Worm (Caenorhabditis elegans) whole organism, L4 larva: ENCODE measurements around the gene F18E9.7.

Source experiments
- D1046.2 ChIP-seq: fragments of 200-800 bp; sonication (Bioruptor generic); IDR thresholded peaks from 2 replicates; pipeline ENCODE4 v1.3.6; 2022; ENCODE audit warnings: missing genetic modification characterization, missing compliant biosample characterization
- F49E8.2 ChIP-seq: sonication (generic microtip); optimal IDR thresholded peaks from 2 replicates; lab custom pipeline; 2016; ENCODE audit warnings: missing compliant biosample characterization, mild to moderate bottlenecking, missing genetic modification characterization, borderline replicate concordance
- R02D3.7 ChIP-seq: fragments of 150-350 bp; sonication (generic microtip); optimal IDR thresholded peaks from 3 replicates; lab custom pipeline; 2014; ENCODE audit warnings: missing biosample characterization, missing genetic modification characterization
- T20F7.1 ChIP-seq: fragments of 200-800 bp; sonication (Bioruptor generic); optimal IDR thresholded peaks from 2 replicates; lab custom pipeline; 2018; ENCODE audit warnings: mild to moderate bottlenecking, missing genetic modification characterization, missing compliant biosample characterization
- Y48G9A.11 ChIP-seq: fragments of 200-800 bp; sonication (Bioruptor generic); IDR thresholded peaks from 2 replicates; pipeline ENCODE4 v1.3.6; 2022; ENCODE audit warnings: missing genetic modification reagents, missing genetic modification characterization, missing compliant biosample characterization
- ZK546.5 ChIP-seq, 2 experiments: sonication (generic microtip); optimal IDR thresholded peaks; 2 replicates each; lab custom pipeline; 2017; ENCODE audit warnings: missing biosample characterization in 2 of 2, missing genetic modification characterization in 2 of 2
- aha-1 ChIP-seq: fragments of 150-350 bp; peaks from one replicate; lab custom pipeline; 2014; ENCODE audit warnings: missing biosample characterization, missing genetic modification characterization
- aly-2 ChIP-seq: sonication (generic microtip); optimal IDR thresholded peaks from 2 replicates; lab custom pipeline; 2018; ENCODE audit warnings: missing biosample characterization, missing genetic modification characterization
- ama-1 ChIP-seq: fragments of 150-350 bp; optimal IDR thresholded peaks from 2 replicates; lab custom pipeline; 2014; ENCODE audit warnings: inconsistent platforms, mixed read lengths
- attf-4 ChIP-seq: sonication (generic microtip); optimal IDR thresholded peaks from 3 replicates; lab custom pipeline; 2017; ENCODE audit warnings: missing biosample characterization, missing genetic modification characterization
- ceh-20 ChIP-seq: fragments of 200-800 bp; sonication (Bioruptor generic); IDR thresholded peaks from 2 replicates; pipeline ENCODE4 v1.3.6; 2022; ENCODE audit warnings: missing genetic modification reagents, missing genetic modification characterization, missing compliant biosample characterization
- ceh-28 ChIP-seq: fragments of 150-350 bp; optimal IDR thresholded peaks from 2 replicates; lab custom pipeline; 2014; ENCODE audit warnings: missing biosample characterization, missing genetic modification reagents, missing genetic modification characterization
- ceh-62 ChIP-seq: sonication (generic microtip); optimal IDR thresholded peaks from 2 replicates; lab custom pipeline; 2017; ENCODE audit warnings: missing biosample characterization, missing genetic modification characterization
- ceh-82 ChIP-seq: sonication (generic microtip); optimal IDR thresholded peaks from 2 replicates; lab custom pipeline; 2017; ENCODE audit warnings: missing biosample characterization, missing genetic modification characterization
- ctbp-1 ChIP-seq: fragments of 200-800 bp; sonication (Bioruptor generic); IDR thresholded peaks from 2 replicates; pipeline ENCODE4 v1.3.6; 2022; ENCODE audit warnings: missing genetic modification reagents, missing genetic modification characterization, missing compliant biosample characterization
- daf-12 ChIP-seq: fragments of 150-350 bp; optimal IDR thresholded peaks from 2 replicates; lab custom pipeline; 2014; ENCODE audit warnings: missing biosample characterization, missing genetic modification reagents, missing genetic modification characterization
- daf-19 ChIP-seq: fragments of 200-800 bp; sonication (Bioruptor generic); conservative IDR thresholded peaks from 2 replicates; pipeline ENCODE4 v1.3.6; 2022; ENCODE audit warnings: missing genetic modification characterization, missing compliant biosample characterization
- dmd-6 ChIP-seq: fragments of 200-800 bp; sonication (Bioruptor generic); IDR thresholded peaks from 2 replicates; pipeline ENCODE4 v1.3.6; 2022; ENCODE audit warnings: missing genetic modification reagents, missing genetic modification characterization, missing compliant biosample characterization
- dmd-9 ChIP-seq: fragments of 200-800 bp; sonication (Bioruptor generic); IDR thresholded peaks from 2 replicates; pipeline ENCODE4 v1.3.6; 2022; ENCODE audit warnings: missing genetic modification reagents, missing genetic modification characterization, missing compliant biosample characterization
- dpl-1 ChIP-seq: fragments of 150-350 bp; optimal IDR thresholded peaks from 2 replicates; lab custom pipeline; 2014; ENCODE audit warnings: missing biosample characterization, missing genetic modification reagents, missing genetic modification characterization
- egl-27 ChIP-seq: sonication (generic microtip); optimal IDR thresholded peaks from 3 replicates; lab custom pipeline; 2017; ENCODE audit warnings: missing biosample characterization, missing genetic modification reagents, missing genetic modification characterization
- egl-43 ChIP-seq: fragments of 200-800 bp; sonication (Bioruptor generic); IDR thresholded peaks from 2 replicates; pipeline ENCODE4 v1.3.6; 2022; ENCODE audit warnings: missing genetic modification reagents, missing genetic modification characterization, missing compliant biosample characterization
- fos-1 ChIP-seq: fragments of 150-350 bp; optimal IDR thresholded peaks from 2 replicates; lab custom pipeline; 2014; ENCODE audit warnings: missing biosample characterization, missing genetic modification characterization
- hif-1 ChIP-seq, 2 experiments: sonication (generic microtip); optimal IDR thresholded peaks; 2 replicates each; lab custom pipeline; 2016 to 2017; ENCODE audit warnings: missing compliant biosample characterization in 2 of 2, missing genetic modification characterization in 2 of 2, missing genetic modification reagents in 2 of 2, missing genotype in 2 of 2, mild to moderate bottlenecking in 1 of 2
- hmg-1.1 ChIP-seq: fragments of 200-800 bp; sonication (Bioruptor generic); IDR thresholded peaks from 2 replicates; pipeline ENCODE4 v1.3.6; 2022; ENCODE audit warnings: missing genetic modification reagents, missing genetic modification characterization, missing compliant biosample characterization
- lin-15B ChIP-seq: fragments of 150-350 bp; sonication (generic microtip); optimal IDR thresholded peaks from 3 replicates; lab custom pipeline; 2014; ENCODE audit warnings: missing biosample characterization, missing genetic modification characterization
- lin-29 ChIP-seq: fragments of 200-800 bp; sonication (Bioruptor generic); IDR thresholded peaks from 2 replicates; pipeline ENCODE4 v1.3.6; 2022; ENCODE audit warnings: missing genetic modification reagents, missing genetic modification characterization, missing compliant biosample characterization
- lin-38 ChIP-seq: fragments of 200-800 bp; sonication (Bioruptor generic); IDR thresholded peaks from 2 replicates; pipeline ENCODE4 v1.3.6; 2022; ENCODE audit warnings: missing genetic modification reagents, missing genetic modification characterization, missing compliant biosample characterization
- lir-3 ChIP-seq: sonication (generic microtip); optimal IDR thresholded peaks from 2 replicates; lab custom pipeline; 2016; ENCODE audit warnings: mild to moderate bottlenecking, missing genetic modification characterization, missing compliant biosample characterization
- lsy-2 ChIP-seq, 2 experiments: fragments of 150-350 bp in 1 of 2; sonication (generic microtip) in 1 of 2; optimal IDR thresholded peaks; 2 replicates each; lab custom pipeline; 2014 to 2017; ENCODE audit warnings: missing biosample characterization in 2 of 2, missing genetic modification characterization in 2 of 2
- madf-5 ChIP-seq, 2 experiments: fragments of 200-800 bp; sonication (Bioruptor generic); IDR thresholded peaks; 2 replicates each; pipeline ENCODE4 v1.3.6; 2022; ENCODE audit warnings: missing compliant biosample characterization in 2 of 2, missing genetic modification characterization in 2 of 2
- mdl-1 ChIP-seq, 2 experiments: fragments of 150-350 bp in 1 of 2; sonication (generic microtip) in 1 of 2; optimal IDR thresholded peaks; 2 replicates each; lab custom pipeline; 2014 to 2017; ENCODE audit warnings: missing biosample characterization in 2 of 2, missing genetic modification characterization in 2 of 2
- mep-1 ChIP-seq: fragments of 150-350 bp; sonication (generic microtip); optimal IDR thresholded peaks from 3 replicates; lab custom pipeline; 2014; ENCODE audit warnings: missing biosample characterization, missing genetic modification characterization
- mes-2 ChIP-seq: sonication (generic microtip); optimal IDR thresholded peaks from 2 replicates; lab custom pipeline; 2016; ENCODE audit warnings: missing genotype, mild to moderate bottlenecking, missing genetic modification characterization, missing compliant biosample characterization; ENCODE audit not compliant: poor library complexity, severe bottlenecking
- nhr-102 ChIP-seq: sonication (generic microtip); optimal IDR thresholded peaks from 2 replicates; lab custom pipeline; 2016; ENCODE audit warnings: mild to moderate bottlenecking, missing genetic modification characterization, moderate library complexity, missing compliant biosample characterization
- nhr-11 ChIP-seq: fragments of 150-350 bp; optimal IDR thresholded peaks from 2 replicates; lab custom pipeline; 2014; ENCODE audit warnings: missing biosample characterization, missing genetic modification characterization
- nhr-48 ChIP-seq: sonication (generic microtip); optimal IDR thresholded peaks from 2 replicates; lab custom pipeline; 2016; ENCODE audit warnings: mild to moderate bottlenecking, missing genetic modification characterization, missing compliant biosample characterization
- nhr-77 ChIP-seq: fragments of 150-350 bp; optimal IDR thresholded peaks from 2 replicates; lab custom pipeline; 2014; ENCODE audit warnings: missing biosample characterization, missing genetic modification characterization
- pha-4 ChIP-seq, 2 experiments: fragments of 150-350 bp in 1 of 2; fragments of 200-800 bp in 1 of 2; sonication (Bioruptor generic) in 1 of 2; IDR thresholded peaks in 1 of 2; optimal IDR thresholded peaks in 1 of 2; 2 replicates each; pipeline versions ENCODE4 v1.3.6 to Lab custom; 2014 to 2022; ENCODE audit warnings: missing genetic modification characterization in 2 of 2, missing genetic modification reagents in 2 of 2, missing biosample characterization in 1 of 2, missing compliant biosample characterization in 1 of 2
- pqm-1 ChIP-seq: sonication (generic microtip); optimal IDR thresholded peaks from 2 replicates; lab custom pipeline; 2017; ENCODE audit warnings: missing biosample characterization, missing genetic modification characterization
- sdz-12 ChIP-seq: fragments of 200-800 bp; sonication (Bioruptor generic); optimal IDR thresholded peaks from 2 replicates; lab custom pipeline; 2018; ENCODE audit warnings: mild to moderate bottlenecking, missing genetic modification characterization, missing compliant biosample characterization
- spr-1 ChIP-seq: sonication (generic microtip); optimal IDR thresholded peaks from 2 replicates; lab custom pipeline; 2016; ENCODE audit warnings: mild to moderate bottlenecking, missing genetic modification characterization, missing compliant biosample characterization
- tag-97 ChIP-seq: fragments of 200-800 bp; sonication (Bioruptor generic); IDR thresholded peaks from 2 replicates; pipeline ENCODE4 v1.3.6; 2022; ENCODE audit warnings: missing genetic modification characterization, missing compliant biosample characterization
- unc-130 ChIP-seq: sonication (generic microtip); optimal IDR thresholded peaks from 2 replicates; lab custom pipeline; 2016; ENCODE audit warnings: missing genetic modification reagents, missing genetic modification characterization, missing compliant biosample characterization
- unc-62 ChIP-seq, 3 experiments: fragments of 150-350 bp in 1 of 3; sonication (generic microtip); optimal IDR thresholded peaks in 2 of 3; peaks in 1 of 3; 1 replicate in 1 of 3; 2 replicates in 2 of 3; lab custom pipeline; 2014 to 2017; ENCODE audit warnings: missing biosample characterization in 3 of 3, missing genetic modification characterization in 3 of 3, missing genetic modification reagents in 3 of 3, missing genotype in 1 of 3
- vab-7 ChIP-seq: fragments of 200-800 bp; sonication (Bioruptor generic); IDR thresholded peaks from 2 replicates; pipeline ENCODE4 v1.3.6; 2022; ENCODE audit warnings: missing genetic modification reagents, missing genetic modification characterization, missing compliant biosample characterization
- zfp-3 ChIP-seq: fragments of 200-800 bp; sonication (Bioruptor generic); conservative IDR thresholded peaks from 2 replicates; pipeline ENCODE4 v1.3.6; 2022; ENCODE audit warnings: missing genetic modification reagents, missing genetic modification characterization, missing compliant biosample characterization

Gene F18E9.7

ce11 chrX:8550099-8550498, 47.4 kb downstream of the F18E9.7 start (continued):
- TF ChIP-seq R02D3.7 (tag; lab: Kevin White, UChicago), result no peak
- peak; percentile 23; the same call in 1 of the 2 replicates for TF ChIP-seq lin-38 (GFP tag; lab: Robert Waterston, UW)
- no peak for TF ChIP-seq daf-12 (tag; lab: Kevin White, UChicago)
- TF ChIP-seq lin-29 (GFP tag; lab: Robert Waterston, UW), result no peak
- peak; percentile 12 for TF ChIP-seq pqm-1 (tag; lab: Kevin White, UChicago)
- TF ChIP-seq mep-1 (tag; lab: Kevin White, UChicago), result peak; percentile 75
- TF ChIP-seq ama-1, result no peak
- peak; percentile 41; the same call in 1 of the 2 replicates for TF ChIP-seq pha-4 (GFP tag; IDR thresholded peaks at IDR 0.05; lab: Robert Waterston, UW)
- TF ChIP-seq pha-4 (tag; optimal IDR thresholded peaks at IDR 0.05; lab: Kevin White, UChicago), result no peak
- no peak for TF ChIP-seq ceh-82 (tag; lab: Kevin White, UChicago)
- TF ChIP-seq sdz-12 (GFP tag; lab: Kevin White, UChicago), result no peak
- no peak for TF ChIP-seq ZK546.5 (tag; optimal IDR thresholded peaks at IDR 0.05; lab: Kevin White, UChicago)
- TF ChIP-seq egl-27 (tag; lab: Kevin White, UChicago), result no peak
- TF ChIP-seq ceh-20 (GFP tag; lab: Robert Waterston, UW), result 0 out of 2 replicates have a peak, but pooled peaks have one; percentile 31
- no peak for TF ChIP-seq lir-3
- TF ChIP-seq nhr-102 (tag; lab: Kevin White, UChicago), result peak; percentile 53
- no peak for TF ChIP-seq attf-4 (tag; lab: Kevin White, UChicago)
- peak; percentile 81 for TF ChIP-seq nhr-77 (tag; lab: Kevin White, UChicago)
- TF ChIP-seq spr-1 (tag; lab: Kevin White, UChicago), result peak; percentile 21
- peak; percentile 23 for TF ChIP-seq dpl-1
- TF ChIP-seq aha-1 (tag; lab: Kevin White, UChicago), result peak; percentile 91
- peak in 1 of 2 experiments; percentile 72 for TF ChIP-seq hif-1 (tag; optimal IDR thresholded peaks at IDR 0.05; lab: Kevin White, UChicago)
- TF ChIP-seq T20F7.1 (GFP tag; lab: Kevin White, UChicago), result peak; percentile 36
- peak; percentile 90 for TF ChIP-seq dmd-6 (GFP tag; lab: Robert Waterston, UW)
- TF ChIP-seq aly-2 (tag; lab: Kevin White, UChicago), result no peak
- no peak for TF ChIP-seq unc-62 (GFP tag; optimal IDR thresholded peaks at IDR 0.05 in 1 of 2; lab: Kevin White, UChicago)
- no peak for TF ChIP-seq unc-62 (tag; optimal IDR thresholded peaks at IDR 0.05; lab: Kevin White, UChicago)
- peak; percentile 54 to 95 for TF ChIP-seq mdl-1 (tag; optimal IDR thresholded peaks at IDR 0.05; lab: Kevin White, UChicago)
- TF ChIP-seq D1046.2 (GFP tag; lab: Robert Waterston, UW), result no peak
- TF ChIP-seq ceh-62 (tag; lab: Kevin White, UChicago), result no peak
- no peak for TF ChIP-seq madf-5 (GFP tag; IDR thresholded peaks at IDR 0.05; lab: Robert Waterston, UW)
- TF ChIP-seq lsy-2 (tag; optimal IDR thresholded peaks at IDR 0.05; lab: Kevin White, UChicago), result peak; percentile 37 to 59
- peak; percentile 71 for TF ChIP-seq nhr-48 (tag; lab: Kevin White, UChicago)
- TF ChIP-seq F49E8.2, result no peak
- TF ChIP-seq dmd-9, result no peak
- no peak for TF ChIP-seq ctbp-1 (GFP tag; lab: Robert Waterston, UW)
- TF ChIP-seq unc-130, result no peak
- TF ChIP-seq zfp-3 (GFP tag; lab: Robert Waterston, UW), result no peak
- no peak for TF ChIP-seq fos-1 (tag; lab: Kevin White, UChicago)
- no peak for TF ChIP-seq egl-43 (GFP tag; lab: Robert Waterston, UW)
- peak; percentile 33 for TF ChIP-seq nhr-11
- peak; percentile 57 for TF ChIP-seq mes-2 (tag; lab: Kevin White, UChicago)
- TF ChIP-seq tag-97 (GFP tag; lab: Robert Waterston, UW), result no peak
- TF ChIP-seq Y48G9A.11 (GFP tag; lab: Robert Waterston, UW), result no peak
- peak; percentile 47; the same call in 1 of the 2 replicates for TF ChIP-seq hmg-1.1 (GFP tag; lab: Robert Waterston, UW)
- no peak for TF ChIP-seq ceh-28 (tag; lab: Kevin White, UChicago)
- TF ChIP-seq lin-15B (tag; lab: Kevin White, UChicago), result no peak
- TF ChIP-seq vab-7 (GFP tag; lab: Robert Waterston, UW), result no peak
- no peak for TF ChIP-seq daf-19
